Worm (Caenorhabditis elegans): Measurements from ENCODE around the gene F01F1.2.

DNA sequence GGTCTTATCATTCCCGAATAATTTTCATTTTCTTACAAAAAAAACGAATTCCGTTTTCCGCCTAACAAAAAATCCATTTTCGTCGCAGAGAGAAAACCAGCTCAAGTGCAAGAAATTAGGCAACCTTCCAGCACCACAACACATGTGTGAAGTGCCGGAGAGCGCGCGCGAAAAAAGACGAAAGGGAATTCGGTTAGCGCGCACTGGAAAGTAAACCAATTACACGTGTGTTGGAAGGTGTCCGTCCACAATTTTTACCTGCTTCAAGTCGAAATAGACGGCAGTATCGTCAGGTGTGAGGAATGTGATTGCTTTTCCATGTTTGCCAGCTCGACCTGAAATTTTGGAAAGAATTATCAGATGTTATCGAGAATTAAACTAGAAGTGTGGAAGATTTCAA is 43.7 kb upstream of the F01F1.2 start:
- TF ChIP-seq ces-1 (GFP tag; optimal IDR thresholded peaks at IDR 0.05), result peak; percentile 54
- TF ChIP-seq snpc-4 (tag; optimal IDR thresholded peaks at IDR 0.05), result no peak
- TF ChIP-seq tbx-8 (GFP tag; optimal IDR thresholded peaks at IDR 0.05), result no peak
- no peak for TF ChIP-seq blmp-1 (tag; optimal IDR thresholded peaks at IDR 0.05)
- no peak for TF ChIP-seq mep-1 (tag; optimal IDR thresholded peaks at IDR 0.05)
- TF ChIP-seq lsy-2 (tag; optimal IDR thresholded peaks at IDR 0.05), result no peak
- no peak for TF ChIP-seq nhr-76 (tag; optimal IDR thresholded peaks at IDR 0.05)
- TF ChIP-seq elt-3 (tag; optimal IDR thresholded peaks at IDR 0.05), result no peak
- no peak for TF ChIP-seq nhr-237 (tag; optimal IDR thresholded peaks at IDR 0.05)
- TF ChIP-seq sem-2 (GFP tag; optimal IDR thresholded peaks at IDR 0.05), result no peak
- no peak for TF ChIP-seq ztf-11 (tag; optimal IDR thresholded peaks at IDR 0.05)
- TF ChIP-seq nhr-28 (tag; optimal IDR thresholded peaks at IDR 0.05), result no peak
- no peak for TF ChIP-seq lin-13 (tag; optimal IDR thresholded peaks at IDR 0.05)
- no peak for TF ChIP-seq elt-1 (tag; optimal IDR thresholded peaks at IDR 0.05; ENCODE audit: borderline replicate concordance, insufficient read depth)

Data from whole organism, mixed stage, embryonic.